Fruit fly (Drosophila melanogaster) whole organism, prepupa: ENCODE data around the gene Tg.

Experiments
- Blimp-1 ChIP-seq: fragments of 200-800 bp; sonication (Bioruptor generic); optimal IDR thresholded peaks from 3 replicates; lab custom pipeline; 2017; ENCODE audit warnings: missing biosample characterization, missing genetic modification characterization, mild to moderate bottlenecking, moderate library complexity, missing genetic modification reagents
- CG10631 ChIP-seq: fragments of 200-800 bp; sonication (Bioruptor generic); optimal IDR thresholded peaks from 2 replicates; lab custom pipeline; 2016; ENCODE audit warnings: missing biosample characterization, missing genetic modification characterization
- CG10669 ChIP-seq: fragments of 200-800 bp; sonication (Bioruptor generic); optimal IDR thresholded peaks from 3 replicates; lab custom pipeline; 2018; ENCODE audit warnings: missing biosample characterization, mild to moderate bottlenecking, missing genetic modification characterization, moderate library complexity
- CG11294 ChIP-seq: fragments of 200-800 bp; sonication (Bioruptor generic); IDR thresholded peaks from 2 replicates; pipeline ENCODE4 v1.3.6; 2022; ENCODE audit warnings: missing biosample characterization, missing genetic modification characterization
- CG11762 ChIP-seq: fragments of 200-800 bp; sonication (Bioruptor generic); optimal IDR thresholded peaks from 3 replicates; lab custom pipeline; 2016; ENCODE audit warnings: missing biosample characterization, missing genetic modification characterization; ENCODE audit not compliant: insufficient read depth
- CG11902 ChIP-seq: fragments of 200-800 bp; sonication (Bioruptor generic); optimal IDR thresholded peaks from 3 replicates; lab custom pipeline; 2016; ENCODE audit warnings: missing biosample characterization, missing genetic modification characterization
- CG15336 ChIP-seq: fragments of 200-800 bp; sonication (Bioruptor generic); IDR thresholded peaks from 2 replicates; pipeline ENCODE4 v1.3.6; 2022; ENCODE audit warnings: missing biosample characterization, missing genetic modification characterization
- CG1621 ChIP-seq: fragments of 200-800 bp; sonication (Bioruptor generic); optimal IDR thresholded peaks from 3 replicates; lab custom pipeline; 2018; ENCODE audit warnings: missing biosample characterization, mild to moderate bottlenecking, missing genetic modification characterization
- CG16779 ChIP-seq: fragments of 200-800 bp; sonication (Bioruptor generic); optimal IDR thresholded peaks from 3 replicates; lab custom pipeline; 2017; ENCODE audit warnings: missing biosample characterization, mild to moderate bottlenecking, missing genetic modification characterization
- CG3032 ChIP-seq: fragments of 200-800 bp; optimal IDR thresholded peaks from 2 replicates; lab custom pipeline; 2019; ENCODE audit warnings: missing biosample characterization, mild to moderate bottlenecking, missing genetic modification characterization, moderate library complexity
- CG31627 ChIP-seq: fragments of 200-800 bp; sonication (Bioruptor generic); optimal IDR thresholded peaks from 3 replicates; lab custom pipeline; 2016; ENCODE audit warnings: missing biosample characterization, missing genetic modification characterization
- CG34406 ChIP-seq: fragments of 200-800 bp; sonication (Bioruptor generic); optimal IDR thresholded peaks from 3 replicates; lab custom pipeline; 2016; ENCODE audit warnings: missing biosample characterization, missing genetic modification characterization
- CG3919 ChIP-seq: fragments of 200-800 bp; sonication (Bioruptor generic); optimal IDR thresholded peaks from 3 replicates; lab custom pipeline; 2016; ENCODE audit warnings: missing biosample characterization, missing genetic modification characterization
- CG6276 ChIP-seq: fragments of 200-800 bp; sonication (Bioruptor generic); optimal IDR thresholded peaks from 2 replicates; lab custom pipeline; 2017; ENCODE audit warnings: missing biosample characterization, mild to moderate bottlenecking, missing genetic modification characterization
- CG6792 ChIP-seq: fragments of 200-800 bp; sonication (Bioruptor generic); optimal IDR thresholded peaks from 3 replicates; lab custom pipeline; 2016; ENCODE audit warnings: missing biosample characterization, missing genetic modification characterization
- CG6808 ChIP-seq: fragments of 200-800 bp; sonication (Bioruptor generic); optimal IDR thresholded peaks from 3 replicates; lab custom pipeline; 2017; ENCODE audit warnings: missing biosample characterization, missing genetic modification characterization, mild to moderate bottlenecking, moderate library complexity, missing genetic modification reagents
- CG6854 ChIP-seq: fragments of 200-800 bp; sonication (Bioruptor generic); optimal IDR thresholded peaks from 2 replicates; lab custom pipeline; 2017; ENCODE audit warnings: missing biosample characterization, mild to moderate bottlenecking, missing genetic modification characterization
- CG7368 ChIP-seq: fragments of 200-800 bp; sonication (Bioruptor generic); optimal IDR thresholded peaks from 3 replicates; lab custom pipeline; 2016; ENCODE audit warnings: missing biosample characterization, missing genetic modification characterization
- CG8119 ChIP-seq: fragments of 200-800 bp; sonication (Bioruptor generic); IDR thresholded peaks from 3 replicates; pipeline ENCODE4 v1.3.6; 2022; ENCODE audit warnings: missing biosample characterization, missing genetic modification characterization
- CG8319 ChIP-seq: fragments of 200-800 bp; sonication (Bioruptor generic); optimal IDR thresholded peaks from 3 replicates; lab custom pipeline; 2016; ENCODE audit warnings: missing biosample characterization, missing genetic modification characterization
- CG8632 ChIP-seq: fragments of 200-800 bp; sonication (Bioruptor generic); optimal IDR thresholded peaks from 3 replicates; lab custom pipeline; 2016; ENCODE audit warnings: missing biosample characterization, missing genetic modification characterization
- CG9139 ChIP-seq: fragments of 200-800 bp; sonication (Bioruptor generic); optimal IDR thresholded peaks from 3 replicates; lab custom pipeline; 2017; ENCODE audit warnings: missing biosample characterization, mild to moderate bottlenecking, missing genetic modification characterization
- Eip75B ChIP-seq: fragments of 200-800 bp; sonication (Bioruptor generic); optimal IDR thresholded peaks from 3 replicates; lab custom pipeline; 2016; ENCODE audit warnings: missing biosample characterization, missing genetic modification characterization
- Eip78C ChIP-seq: fragments of 200-800 bp; sonication (Bioruptor generic); peaks from one replicate; lab custom pipeline; 2016; ENCODE audit warnings: missing biosample characterization, missing genetic modification characterization
- Eip93F ChIP-seq: fragments of 200-800 bp; sonication (Bioruptor generic); optimal IDR thresholded peaks from 2 replicates; lab custom pipeline; 2016; ENCODE audit warnings: missing biosample characterization, mild to moderate bottlenecking, missing genetic modification characterization
- Ets21C ChIP-seq: fragments of 200-800 bp; sonication (Bioruptor generic); optimal IDR thresholded peaks from 3 replicates; lab custom pipeline; 2016; ENCODE audit warnings: missing biosample characterization, missing genetic modification characterization
- Ets96B ChIP-seq: fragments of 200-800 bp; optimal IDR thresholded peaks from 2 replicates; lab custom pipeline; 2019; ENCODE audit warnings: missing biosample characterization, mild to moderate bottlenecking, missing genetic modification characterization, moderate library complexity
- Gug ChIP-seq: fragments of 200-800 bp; sonication (Bioruptor generic); IDR thresholded peaks from 2 replicates; pipeline ENCODE4 v1.3.6; 2022; ENCODE audit warnings: missing biosample characterization, missing genetic modification characterization
- Hr38 ChIP-seq: sonication (Bioruptor generic); optimal IDR thresholded peaks from 2 replicates; lab custom pipeline; 2016; ENCODE audit warnings: missing biosample characterization, missing genetic modification characterization
- Hr39 ChIP-seq: fragments of 200-800 bp; sonication (Bioruptor generic); optimal IDR thresholded peaks from 2 replicates; lab custom pipeline; 2016; ENCODE audit warnings: missing biosample characterization, missing genetic modification characterization
- Hr4 ChIP-seq: fragments of 200-800 bp; sonication (Bioruptor generic); optimal IDR thresholded peaks from 3 replicates; lab custom pipeline; 2016; ENCODE audit warnings: missing biosample characterization, missing genetic modification characterization
- Lpt ChIP-seq: fragments of 200-800 bp; sonication (Bioruptor generic); optimal IDR thresholded peaks from 3 replicates; lab custom pipeline; 2016; ENCODE audit warnings: missing biosample characterization, missing genetic modification characterization
- Met ChIP-seq: fragments of 200-800 bp; sonication (Bioruptor generic); optimal IDR thresholded peaks from 3 replicates; lab custom pipeline; 2016; ENCODE audit warnings: missing biosample characterization, missing genetic modification characterization
- OdsH ChIP-seq: fragments of 200-800 bp; sonication (Bioruptor generic); optimal IDR thresholded peaks from 3 replicates; lab custom pipeline; 2016; ENCODE audit warnings: missing biosample characterization, missing genetic modification characterization
- Smox ChIP-seq: fragments of 200-800 bp; sonication (Bioruptor generic); optimal IDR thresholded peaks from 3 replicates; lab custom pipeline; 2016; ENCODE audit warnings: missing biosample characterization, missing genetic modification characterization
- Sox102F ChIP-seq: fragments of 200-800 bp; sonication (Bioruptor generic); optimal IDR thresholded peaks from 2 replicates; lab custom pipeline; 2016; ENCODE audit warnings: missing biosample characterization, mild to moderate bottlenecking, missing genetic modification characterization
- acj6 ChIP-seq: fragments of 200-800 bp; sonication (Bioruptor generic); optimal IDR thresholded peaks from 3 replicates; lab custom pipeline; 2016; ENCODE audit warnings: missing biosample characterization, missing genetic modification characterization
- dac ChIP-seq: fragments of 200-800 bp; sonication (Bioruptor generic); optimal IDR thresholded peaks from 2 replicates; lab custom pipeline; 2017; ENCODE audit warnings: missing biosample characterization, mild to moderate bottlenecking, missing genetic modification characterization
- dsx ChIP-seq: fragments of 200-800 bp; optimal IDR thresholded peaks from 3 replicates; lab custom pipeline; 2019; ENCODE audit warnings: missing biosample characterization, mild to moderate bottlenecking, missing genetic modification characterization, moderate library complexity; ENCODE audit not compliant: poor library complexity, severe bottlenecking
- eg ChIP-seq: fragments of 200-800 bp; sonication (Bioruptor generic); IDR thresholded peaks from 3 replicates; pipeline ENCODE4 v1.3.6; 2022; ENCODE audit warnings: missing biosample characterization, missing genetic modification characterization
- fd85E ChIP-seq: fragments of 200-800 bp; sonication (Bioruptor generic); optimal IDR thresholded peaks from 3 replicates; lab custom pipeline; 2016; ENCODE audit warnings: missing biosample characterization, missing genetic modification characterization
- fkh ChIP-seq: fragments of 200-800 bp; sonication (Bioruptor generic); optimal IDR thresholded peaks from 3 replicates; lab custom pipeline; 2017; ENCODE audit warnings: missing biosample characterization, mild to moderate bottlenecking, missing genetic modification characterization, moderate library complexity
- lz ChIP-seq: fragments of 200-800 bp; sonication (Bioruptor generic); optimal IDR thresholded peaks from 3 replicates; lab custom pipeline; 2016; ENCODE audit warnings: missing biosample characterization, missing genetic modification characterization
- net ChIP-seq: fragments of 200-800 bp; sonication (Bioruptor generic); optimal IDR thresholded peaks from 3 replicates; lab custom pipeline; 2016; ENCODE audit warnings: missing biosample characterization, missing genetic modification characterization
- pdm3 ChIP-seq: fragments of 200-800 bp; sonication (Bioruptor generic); optimal IDR thresholded peaks from 3 replicates; lab custom pipeline; 2016; ENCODE audit warnings: missing biosample characterization, missing genetic modification characterization
- salr ChIP-seq, 2 experiments: fragments of 200-800 bp; sonication (Bioruptor generic); optimal IDR thresholded peaks; 3 replicates each; lab custom pipeline; 2016 to 2018; ENCODE audit warnings: missing biosample characterization in 2 of 2, missing genetic modification characterization in 2 of 2, mild to moderate bottlenecking in 1 of 2
- spab ChIP-seq: fragments of 200-800 bp; sonication (Bioruptor generic); optimal IDR thresholded peaks from 2 replicates; lab custom pipeline; 2017; ENCODE audit warnings: missing biosample characterization, mild to moderate bottlenecking, missing genetic modification characterization, missing genetic modification reagents
- ss ChIP-seq, 2 experiments: fragments of 200-800 bp; sonication (Bioruptor generic); optimal IDR thresholded peaks; 2 replicates in 1 of 2; 3 replicates in 1 of 2; lab custom pipeline; 2017 to 2018; ENCODE audit warnings: mild to moderate bottlenecking in 2 of 2, missing biosample characterization in 2 of 2, missing genetic modification characterization in 2 of 2, moderate library complexity in 1 of 2
- svp ChIP-seq: fragments of 200-800 bp; sonication (Bioruptor generic); peaks from one replicate; lab custom pipeline; 2016; ENCODE audit warnings: missing biosample characterization, missing genetic modification characterization
- vri ChIP-seq: fragments of 200-800 bp; sonication (Bioruptor generic); optimal IDR thresholded peaks from 3 replicates; lab custom pipeline; 2016; ENCODE audit warnings: missing biosample characterization, mild to moderate bottlenecking, missing genetic modification characterization

Tg gene

DNA sequence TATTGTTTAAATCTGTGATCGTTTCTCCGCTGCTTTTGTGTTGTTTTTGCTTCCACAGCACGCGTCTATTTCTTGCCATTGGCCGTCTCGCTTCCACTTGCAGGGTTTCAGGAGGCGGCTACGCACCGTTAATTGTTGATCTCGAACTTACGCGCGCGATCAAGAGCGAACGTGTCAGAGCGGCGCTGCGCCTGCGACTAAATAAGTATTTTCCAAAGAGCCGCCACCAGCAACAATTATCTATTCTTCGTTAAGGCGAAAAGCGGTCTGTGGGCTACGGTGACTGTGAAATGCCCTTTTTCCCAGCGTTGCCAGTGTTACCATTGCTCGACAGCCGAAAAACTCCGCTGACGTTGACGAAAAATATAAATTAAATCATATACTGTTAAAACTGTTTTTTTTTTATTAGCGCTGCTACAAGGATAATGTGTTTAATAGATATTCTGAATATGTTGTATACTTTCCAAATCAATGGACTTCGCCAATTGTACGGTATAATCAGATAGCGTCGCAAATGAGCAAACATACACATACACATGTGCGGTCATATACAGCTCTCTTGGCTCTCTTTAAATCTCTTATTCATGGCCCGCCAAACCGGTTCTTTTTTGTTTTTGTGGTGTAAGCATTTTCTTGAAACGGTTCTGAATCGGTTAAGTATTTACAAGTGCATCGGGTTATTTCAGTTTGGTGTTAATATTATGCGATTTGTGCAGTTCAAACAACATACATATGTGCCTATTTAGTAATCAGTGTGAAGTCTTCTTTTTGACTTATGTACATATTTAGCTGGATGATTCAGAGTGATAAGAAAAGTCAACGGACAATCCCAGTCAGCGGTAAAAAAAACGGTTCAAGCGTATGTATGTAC is 17.0 kb upstream of the Tg start, which contains the start of gene pes:
Gene pes, minus strand, starts transcription at position 201 of the 871 bp plus-strand sequence.
- peak; percentile 88 for TF ChIP-seq CG31627 (GFP tag; lab: Kevin White, UChicago)
- TF ChIP-seq CG6808 (GFP tag; lab: Kevin White, UChicago) = peak; percentile 94
- TF ChIP-seq lz (GFP tag; lab: Kevin White, UChicago) = peak; percentile 29
- TF ChIP-seq Ets96B (tag; lab: Kevin White, UChicago) = peak; percentile 81
- peak; percentile 84 for TF ChIP-seq fd85E
- peak; percentile 80 for TF ChIP-seq CG3032 (tag; lab: Kevin White, UChicago)
- peak; percentile 91 for TF ChIP-seq CG6276 (GFP tag; lab: Kevin White, UChicago)
- TF ChIP-seq CG8119 (GFP tag; lab: Robert Waterston, UW) = no peak
- no peak for TF ChIP-seq Ets21C (GFP tag; lab: Kevin White, UChicago)
- peak; percentile 93 for TF ChIP-seq Eip93F (GFP tag; lab: Kevin White, UChicago)
- TF ChIP-seq CG8319 (GFP tag; lab: Kevin White, UChicago) = peak; percentile 88
- TF ChIP-seq CG11762 (GFP tag; lab: Kevin White, UChicago) = peak; percentile 89
- peak; percentile 10 for TF ChIP-seq OdsH (GFP tag; lab: Kevin White, UChicago)
- peak; percentile 91 for TF ChIP-seq net
- peak; percentile 92 to 96 for TF ChIP-seq ss (GFP tag; optimal IDR thresholded peaks at IDR 0.05; lab: Kevin White, UChicago)
- peak; percentile 34 for TF ChIP-seq dac (GFP tag; lab: Kevin White, UChicago)
- peak; percentile 90 for TF ChIP-seq CG10669
- TF ChIP-seq CG10631 (GFP tag; lab: Kevin White, UChicago) = peak; percentile 51
- TF ChIP-seq Hr4 = peak; percentile 93
- peak; percentile 84 for TF ChIP-seq Blimp-1 (GFP tag; lab: Kevin White, UChicago)
- peak; percentile 89 for TF ChIP-seq CG6792
- TF ChIP-seq CG3919 (GFP tag; lab: Kevin White, UChicago) = peak; percentile 94
- peak; percentile 82 for TF ChIP-seq Lpt (GFP tag; lab: Kevin White, UChicago)
- TF ChIP-seq CG1621 = peak; percentile 2
- TF ChIP-seq fkh = peak; percentile 96
- TF ChIP-seq vri (GFP tag; lab: Kevin White, UChicago) = peak; percentile 53
- peak; percentile 95 for TF ChIP-seq Eip75B
- peak; percentile 87 for TF ChIP-seq CG8632 (GFP tag; lab: Kevin White, UChicago)
- peak; percentile 92 for TF ChIP-seq CG11902 (GFP tag; lab: Kevin White, UChicago)
- TF ChIP-seq CG16779 (tag; lab: Kevin White, UChicago) = peak; percentile 81
- peak; percentile 92 for TF ChIP-seq Gug (GFP tag; lab: Robert Waterston, UW)
- peak; percentile 98 for TF ChIP-seq svp (GFP tag; lab: Kevin White, UChicago)
- peak in 1 of 2 experiments; percentile 71 for TF ChIP-seq salr (GFP tag; optimal IDR thresholded peaks at IDR 0.05; lab: Kevin White, UChicago)
- TF ChIP-seq CG7368 (GFP tag; lab: Kevin White, UChicago) = peak; percentile 86
- peak; percentile 93 for TF ChIP-seq acj6 (GFP tag; lab: Kevin White, UChicago)
- no peak for TF ChIP-seq Hr38
- TF ChIP-seq CG15336 (GFP tag; lab: Robert Waterston, UW) = peak; percentile 64
- TF ChIP-seq pdm3 (GFP tag; lab: Kevin White, UChicago) = peak; percentile 10
- TF ChIP-seq Hr39 (GFP tag; lab: Kevin White, UChicago) = peak; percentile 22
- peak; percentile 89 for TF ChIP-seq CG9139 (GFP tag; lab: Kevin White, UChicago)
- peak; percentile 89 for TF ChIP-seq spab (GFP tag; lab: Kevin White, UChicago)
- TF ChIP-seq Sox102F = peak; percentile 82
- TF ChIP-seq Met (GFP tag; lab: Kevin White, UChicago) = peak; percentile 95
- peak; percentile 88 for TF ChIP-seq CG11294 (GFP tag; lab: Robert Waterston, UW)
- peak; percentile 83 for TF ChIP-seq CG6854 (GFP tag; lab: Kevin White, UChicago)
- TF ChIP-seq Eip78C (GFP tag; lab: Kevin White, UChicago) = peak; percentile 99
- TF ChIP-seq Smox = peak; percentile 31
- TF ChIP-seq CG34406 (GFP tag; lab: Kevin White, UChicago) = peak; percentile 78
- peak; percentile 89 for TF ChIP-seq eg (GFP tag; lab: Robert Waterston, UW)
- TF ChIP-seq dsx (GFP tag; lab: Kevin White, UChicago) = peak; percentile 80
